Fruit fly (Drosophila melanogaster): ENCODE data around the gene peb.
A peak's percentile ranks its signal among the peaks of the same experiment; 100 is the strongest.

The peb gene

DNA sequence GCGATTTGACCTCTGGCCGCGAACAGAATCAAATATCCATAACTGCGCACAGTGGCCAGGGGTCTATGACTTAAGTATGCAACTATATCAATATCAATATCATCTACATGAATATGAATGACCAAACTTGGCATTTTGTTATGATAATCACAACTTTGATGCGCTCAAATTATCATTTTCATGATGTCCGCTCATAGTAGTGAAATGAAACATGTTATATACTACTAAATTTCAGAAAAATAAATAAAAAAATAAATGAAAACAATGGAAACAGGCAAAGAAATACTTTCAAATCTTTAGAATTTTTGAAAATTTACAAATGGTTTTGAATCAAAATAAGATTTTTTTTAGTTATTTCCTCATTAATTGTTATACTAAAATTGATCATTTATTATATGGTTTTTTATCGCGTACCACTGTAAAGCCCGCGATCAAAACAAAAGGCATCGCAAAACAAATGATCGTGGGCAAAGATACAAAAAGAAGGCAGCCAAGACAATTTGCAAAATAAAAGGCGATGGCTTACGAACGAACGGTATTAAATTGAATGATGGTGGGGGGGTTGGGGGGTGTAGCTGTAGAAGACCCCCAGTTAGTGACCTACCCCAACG is 43.4 kb downstream of the peb start (continued):
- TF ChIP-seq CG6854 (GFP tag; optimal IDR thresholded peaks at IDR 0.05), result no peak
- TF ChIP-seq CG10669 (GFP tag; optimal IDR thresholded peaks at IDR 0.05), result peak; percentile 24
- peak; percentile 42 for TF ChIP-seq CG32006 (GFP tag; optimal IDR thresholded peaks at IDR 0.05)
- no peak for TF ChIP-seq Sox102F (GFP tag; optimal IDR thresholded peaks at IDR 0.05)
- TF ChIP-seq net (GFP tag; optimal IDR thresholded peaks at IDR 0.05), result peak; percentile 2
- no peak for TF ChIP-seq Gug (GFP tag; IDR thresholded peaks at IDR 0.05)
- TF ChIP-seq dac (GFP tag; optimal IDR thresholded peaks at IDR 0.05), result no peak
- no peak for TF ChIP-seq Sox14 (GFP tag; optimal IDR thresholded peaks at IDR 0.05)
- peak; percentile 69 for TF ChIP-seq svp (GFP tag)
- TF ChIP-seq CG34406 (GFP tag; optimal IDR thresholded peaks at IDR 0.05), result peak; percentile 40
- no peak for TF ChIP-seq CG6808 (GFP tag; optimal IDR thresholded peaks at IDR 0.05)
- TF ChIP-seq CG6792 (GFP tag; optimal IDR thresholded peaks at IDR 0.05), result peak; percentile 3
- no peak for TF ChIP-seq CG3919 (GFP tag; optimal IDR thresholded peaks at IDR 0.05)
- peak; percentile 25 for TF ChIP-seq achi (GFP tag; optimal IDR thresholded peaks at IDR 0.05)
- no peak for TF ChIP-seq CG11762 (GFP tag; optimal IDR thresholded peaks at IDR 0.05; ENCODE audit: insufficient read depth)
- no peak for TF ChIP-seq pdm3 (GFP tag; optimal IDR thresholded peaks at IDR 0.05)
- no peak for TF ChIP-seq CG31627 (GFP tag; optimal IDR thresholded peaks at IDR 0.05)
- peak; percentile 3 for TF ChIP-seq lz (GFP tag; optimal IDR thresholded peaks at IDR 0.05)
- no peak for TF ChIP-seq Lpt (GFP tag; optimal IDR thresholded peaks at IDR 0.05)
- TF ChIP-seq Ets96B (tag; optimal IDR thresholded peaks at IDR 0.05), result peak; percentile 35
- TF ChIP-seq ss (GFP tag; optimal IDR thresholded peaks at IDR 0.05), result no peak
- TF ChIP-seq CG9139 (GFP tag; optimal IDR thresholded peaks at IDR 0.05), result no peak
- TF ChIP-seq Met (GFP tag; optimal IDR thresholded peaks at IDR 0.05), result no peak
- TF ChIP-seq CG8319 (GFP tag; optimal IDR thresholded peaks at IDR 0.05), result no peak

DNA sequence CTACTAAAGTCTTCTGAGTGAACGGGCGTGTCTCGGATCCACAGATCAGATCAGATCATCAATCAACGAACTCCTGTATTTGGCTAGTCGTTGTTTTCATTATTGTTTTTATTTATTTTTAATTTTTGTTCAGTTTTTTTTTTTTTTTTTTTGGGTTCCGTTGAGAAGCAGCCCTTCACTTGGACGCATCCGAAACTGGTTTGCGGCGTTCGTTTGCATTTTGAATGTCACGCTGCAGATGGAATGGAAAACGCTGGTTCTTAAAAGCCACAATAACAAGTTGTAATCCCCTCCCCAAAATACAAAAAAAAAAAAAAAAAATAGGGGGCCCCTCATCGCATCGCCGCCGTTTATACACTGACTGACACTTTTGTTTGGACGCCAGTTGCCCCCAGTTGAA is 46.7 kb downstream of the peb start:
- no peak for TF ChIP-seq CG32006 (GFP tag; optimal IDR thresholded peaks at IDR 0.05)
- TF ChIP-seq Hr38 (GFP tag; optimal IDR thresholded peaks at IDR 0.05), result no peak
- TF ChIP-seq OdsH (GFP tag; optimal IDR thresholded peaks at IDR 0.05), result no peak
- TF ChIP-seq acj6 (GFP tag; optimal IDR thresholded peaks at IDR 0.05), result no peak
- no peak for TF ChIP-seq CG3919 (GFP tag; optimal IDR thresholded peaks at IDR 0.05)
- no peak for TF ChIP-seq CG34406 (GFP tag; optimal IDR thresholded peaks at IDR 0.05)
- TF ChIP-seq Met (GFP tag; optimal IDR thresholded peaks at IDR 0.05), result no peak
- peak; percentile 55 to 65 for TF ChIP-seq ss (GFP tag; optimal IDR thresholded peaks at IDR 0.05)
- TF ChIP-seq Eip93F (GFP tag; optimal IDR thresholded peaks at IDR 0.05), result no peak
- TF ChIP-seq dsx (GFP tag; optimal IDR thresholded peaks at IDR 0.05; ENCODE audit: poor library complexity, severe bottlenecking), result no peak
- TF ChIP-seq Eip78C (GFP tag), result peak; percentile 45
- TF ChIP-seq CG16779 (tag; optimal IDR thresholded peaks at IDR 0.05), result no peak
- TF ChIP-seq Eip75B (GFP tag; optimal IDR thresholded peaks at IDR 0.05), result no peak
- TF ChIP-seq CG6808 (GFP tag; optimal IDR thresholded peaks at IDR 0.05), result peak; percentile 44
- TF ChIP-seq CG6163 (GFP tag; IDR thresholded peaks at IDR 0.05), result peak; percentile 13; the same call in 1 of the 3 replicates
- no peak for TF ChIP-seq CG6792 (GFP tag; optimal IDR thresholded peaks at IDR 0.05)
- TF ChIP-seq CG9139 (GFP tag; optimal IDR thresholded peaks at IDR 0.05), result peak; percentile 10
- peak; percentile 7 for TF ChIP-seq Ets96B (tag; optimal IDR thresholded peaks at IDR 0.05)
- peak; percentile 28 for TF ChIP-seq svp (GFP tag)

DNA sequence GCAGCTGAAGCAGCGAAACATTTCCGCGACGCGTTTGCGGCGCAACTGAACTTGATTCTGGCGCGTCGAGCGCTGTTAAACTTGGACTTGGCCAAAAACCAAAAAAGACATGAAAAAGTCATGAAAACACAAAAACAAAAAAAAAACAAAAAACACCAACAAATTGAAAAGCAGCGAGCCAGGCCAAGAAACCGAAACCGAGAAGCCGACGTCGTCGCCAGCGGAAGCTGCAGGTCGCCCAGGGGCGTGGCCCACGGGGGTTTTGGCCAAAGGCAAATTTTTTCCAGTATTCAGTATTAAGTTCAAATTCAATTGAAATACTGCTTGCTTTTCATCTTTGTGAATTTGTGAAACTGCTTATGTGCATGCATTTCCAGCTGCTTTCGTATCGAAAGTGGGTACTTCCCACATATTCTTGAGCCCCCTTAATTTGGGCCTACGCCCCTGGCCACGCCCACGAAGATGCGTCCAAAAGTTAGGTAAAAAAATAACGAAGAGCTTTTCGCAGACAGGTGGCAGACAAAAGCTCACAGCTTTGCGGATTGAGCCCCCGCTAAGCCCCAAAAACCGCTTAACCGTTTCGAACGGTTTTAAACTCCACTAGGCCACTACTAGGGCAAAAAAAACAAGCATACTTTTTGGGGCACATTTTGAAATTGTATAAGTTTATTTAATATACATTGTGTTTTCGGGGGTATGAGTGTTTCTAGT is 49.4 kb downstream of the peb start, which contains the start of gene CG3009:
Gene CG3009 (minus strand): TSS at position 51 of the 711 bp plus-strand sequence.
- TF ChIP-seq Blimp-1 (GFP tag; optimal IDR thresholded peaks at IDR 0.05), result peak; percentile 89
- peak; percentile 95 for TF ChIP-seq CG6808 (GFP tag; optimal IDR thresholded peaks at IDR 0.05)
- peak; percentile 95 for TF ChIP-seq fd59A (GFP tag; optimal IDR thresholded peaks at IDR 0.05)
- peak; percentile 98 for TF ChIP-seq eg (GFP tag; IDR thresholded peaks at IDR 0.05)
- peak; percentile 99 for TF ChIP-seq topi (GFP tag; optimal IDR thresholded peaks at IDR 0.05)
- peak; percentile 94 for TF ChIP-seq CG3032 (tag; optimal IDR thresholded peaks at IDR 0.05)
- peak; percentile 98 for TF ChIP-seq CG31627 (GFP tag; optimal IDR thresholded peaks at IDR 0.05)
- peak; percentile 98 for TF ChIP-seq cyc (GFP tag; optimal IDR thresholded peaks at IDR 0.05)
- peak; percentile 99 for TF ChIP-seq CG6792 (GFP tag; optimal IDR thresholded peaks at IDR 0.05)
- TF ChIP-seq CG8319 (GFP tag; optimal IDR thresholded peaks at IDR 0.05), result peak; percentile 97
- peak; percentile 98 for TF ChIP-seq Hr39 (GFP tag; optimal IDR thresholded peaks at IDR 0.05)
- peak; percentile 97 for TF ChIP-seq CG11902 (GFP tag; optimal IDR thresholded peaks at IDR 0.05)
- TF ChIP-seq CG15336 (GFP tag; IDR thresholded peaks at IDR 0.05), result peak; percentile 98
- TF ChIP-seq lz (GFP tag; optimal IDR thresholded peaks at IDR 0.05), result peak; percentile 98
- peak; percentile 93 for TF ChIP-seq dsx (GFP tag; optimal IDR thresholded peaks at IDR 0.05; ENCODE audit: poor library complexity, severe bottlenecking)
- TF ChIP-seq CG6854 (GFP tag; optimal IDR thresholded peaks at IDR 0.05), result peak; percentile 96
- TF ChIP-seq ss (GFP tag; optimal IDR thresholded peaks at IDR 0.05), result peak; percentile 92 to 97
- peak; percentile 95 for TF ChIP-seq spab (GFP tag; optimal IDR thresholded peaks at IDR 0.05)
- TF ChIP-seq Eip75B (GFP tag; optimal IDR thresholded peaks at IDR 0.05), result peak; percentile 98
- TF ChIP-seq Eip78C (GFP tag), result peak; percentile 99
- TF ChIP-seq vri (GFP tag; optimal IDR thresholded peaks at IDR 0.05), result peak; percentile 97
- TF ChIP-seq CG9139 (GFP tag; optimal IDR thresholded peaks at IDR 0.05), result peak; percentile 93

Measured in whole organism, prepupa.